Worm (Caenorhabditis elegans): ENCODE results near the gene set-1.

The set-1 gene

ce11 chrIII:6402810-6403209 is 49.4 kb downstream of the set-1 start:
- TF ChIP-seq C34F6.9 (tag; optimal IDR thresholded peaks at IDR 0.05) (no peak), lin-39 (tag; optimal IDR thresholded peaks at IDR 0.05) (no peak), sma-3 (GFP tag; optimal IDR thresholded peaks at IDR 0.05) (no peak), mbf-1 (tag; optimal IDR thresholded peaks at IDR 0.05) (no peak), mab-5 (tag; optimal IDR thresholded peaks at IDR 0.05) (no peak), nhr-10 (tag; optimal IDR thresholded peaks at IDR 0.05) (no peak), mdl-1 (tag; optimal IDR thresholded peaks at IDR 0.05) (no peak), egl-27 (tag; optimal IDR thresholded peaks at IDR 0.05) (no peak), ztf-11 (tag; optimal IDR thresholded peaks at IDR 0.05) (no peak), peb-1 (tag; optimal IDR thresholded peaks at IDR 0.05) (no peak), lsy-2 (tag; optimal IDR thresholded peaks at IDR 0.05) (no peak), gmeb-1 (tag; optimal IDR thresholded peaks at IDR 0.05) (no peak), zag-1 (tag; optimal IDR thresholded peaks at IDR 0.05) (no peak), nhr-25 (tag; optimal IDR thresholded peaks at IDR 0.05) (no peak), unc-55 (GFP tag; optimal IDR thresholded peaks at IDR 0.05) (no peak), ceh-82 (tag; optimal IDR thresholded peaks at IDR 0.05) (no peak), fos-1 (tag; optimal IDR thresholded peaks at IDR 0.05) (no peak)

- TF ChIP-seq ZK546.5 (tag; optimal IDR thresholded peaks at IDR 0.05) = no peak
- TF ChIP-seq sma-9 (GFP tag; optimal IDR thresholded peaks at IDR 0.05) = peak; percentile 68
- no peak for TF ChIP-seq sma-9 (tag; optimal IDR thresholded peaks at IDR 0.05)
- no peak for TF ChIP-seq mbf-1 (tag; optimal IDR thresholded peaks at IDR 0.05)
- TF ChIP-seq F13H6.1 (tag; optimal IDR thresholded peaks at IDR 0.05) = peak; percentile 78
- no peak for TF ChIP-seq nhr-77 (tag; optimal IDR thresholded peaks at IDR 0.05)
- no peak for TF ChIP-seq nhr-23 (tag; optimal IDR thresholded peaks at IDR 0.05)
- TF ChIP-seq nhr-11 (tag; optimal IDR thresholded peaks at IDR 0.05) = no peak
- TF ChIP-seq lin-11 (tag; optimal IDR thresholded peaks at IDR 0.05) = no peak
- TF ChIP-seq zag-1 (tag; optimal IDR thresholded peaks at IDR 0.05) = no peak
- TF ChIP-seq snpc-4 (tag; optimal IDR thresholded peaks at IDR 0.05) = no peak
- no peak for TF ChIP-seq sma-3 (GFP tag; optimal IDR thresholded peaks at IDR 0.05)
- TF ChIP-seq gmeb-1 (tag; optimal IDR thresholded peaks at IDR 0.05) = no peak
- no peak for TF ChIP-seq Y55F3AM.14 (GFP tag; optimal IDR thresholded peaks at IDR 0.05)
- TF ChIP-seq crh-2 (tag; optimal IDR thresholded peaks at IDR 0.05) = peak; percentile 97
- peak in 1 of 2 experiments; percentile 28 for TF ChIP-seq lsy-2 (tag; optimal IDR thresholded peaks at IDR 0.05)
- TF ChIP-seq ceh-16 (tag; optimal IDR thresholded peaks at IDR 0.05) = no peak
- no peak for TF ChIP-seq ztf-1 (GFP tag; conservative IDR thresholded peaks at IDR 0.05)
- TF ChIP-seq lin-13 (GFP tag; optimal IDR thresholded peaks at IDR 0.05) = peak; percentile 43
- no peak for TF ChIP-seq lin-39 (tag; optimal IDR thresholded peaks at IDR 0.05)
- peak; percentile 72 for TF ChIP-seq nhr-129 (tag; optimal IDR thresholded peaks at IDR 0.05)
- no peak for TF ChIP-seq mab-5 (tag; optimal IDR thresholded peaks at IDR 0.05)
- TF ChIP-seq peb-1 (tag; optimal IDR thresholded peaks at IDR 0.05) = no peak
- peak; percentile 15 for TF ChIP-seq nhr-6 (tag; optimal IDR thresholded peaks at IDR 0.05)
- no peak for TF ChIP-seq dmd-4 (tag; optimal IDR thresholded peaks at IDR 0.05)
- TF ChIP-seq sem-4 (tag; optimal IDR thresholded peaks at IDR 0.05) = no peak
- TF ChIP-seq ztf-4 (tag; optimal IDR thresholded peaks at IDR 0.05) = peak; percentile 37
- no peak for TF ChIP-seq ama-1 (optimal IDR thresholded peaks at IDR 0.05)
- TF ChIP-seq R02D3.7 (tag; optimal IDR thresholded peaks at IDR 0.05) = no peak
- peak; percentile 3 for TF ChIP-seq C34F6.9 (tag; optimal IDR thresholded peaks at IDR 0.05)
These were observed 49.8 kb downstream of the set-1 start for ce11 chrIII:6402346-6402745.

All from whole organism, L2 larva.